Fruit fly (Drosophila melanogaster) whole organism, embryonic: ENCODE results near the gene Mdh1.

Source experiments
- Asciz ChIP-seq: fragments of 200-800 bp; sonication (Bioruptor generic); optimal IDR thresholded peaks from 2 replicates; lab custom pipeline; 2017; ENCODE audit warnings: missing biosample characterization, mild to moderate bottlenecking, missing genetic modification characterization, missing genetic modification reagents
- Bdp1 ChIP-seq: fragments of 200-800 bp; sonication (Bioruptor generic); optimal IDR thresholded peaks from 3 replicates; lab custom pipeline; 2016; ENCODE audit warnings: missing biosample characterization, missing genetic modification characterization
- CG10565 ChIP-seq: fragments of 200-800 bp; sonication (Bioruptor generic); optimal IDR thresholded peaks from 3 replicates; lab custom pipeline; 2016; ENCODE audit warnings: missing biosample characterization, mild to moderate bottlenecking, missing genetic modification characterization
- CG11456 ChIP-seq: fragments of 200-800 bp; sonication (Bioruptor generic); IDR thresholded peaks from 3 replicates; pipeline ENCODE4 v1.3.6; 2022; ENCODE audit warnings: missing biosample characterization, missing genetic modification characterization
- CG11723 ChIP-seq: fragments of 200-800 bp; sonication (Bioruptor generic); optimal IDR thresholded peaks from 2 replicates; lab custom pipeline; 2017; ENCODE audit warnings: missing biosample characterization, mild to moderate bottlenecking, missing genetic modification characterization
- CG13624 ChIP-seq: fragments of 200-800 bp; sonication (Bioruptor generic); optimal IDR thresholded peaks from 2 replicates; lab custom pipeline; 2016; ENCODE audit warnings: missing biosample characterization, missing genetic modification characterization
- CG14667 ChIP-seq: fragments of 200-800 bp; sonication (Bioruptor generic); IDR thresholded peaks from 2 replicates; pipeline ENCODE4 v1.3.6; 2022; ENCODE audit warnings: missing biosample characterization, missing genetic modification characterization
- CG14965 ChIP-seq: fragments of 200-800 bp; sonication (Bioruptor generic); optimal IDR thresholded peaks from 2 replicates; lab custom pipeline; 2016; ENCODE audit warnings: missing biosample characterization, missing genetic modification characterization, borderline replicate concordance
- CG15479 ChIP-seq: fragments of 200-800 bp; sonication (Bioruptor generic); optimal IDR thresholded peaks from 3 replicates; lab custom pipeline; 2019; ENCODE audit warnings: missing biosample characterization, mild to moderate bottlenecking, missing genetic modification characterization, moderate library complexity
- CG17612 ChIP-seq: fragments of 200-800 bp; sonication (Bioruptor generic); IDR thresholded peaks from 2 replicates; pipeline ENCODE4 v1.3.6; 2022; ENCODE audit warnings: missing biosample characterization, missing genetic modification characterization
- CG2129 ChIP-seq: fragments of 200-800 bp; sonication (Bioruptor generic); IDR thresholded peaks from 2 replicates; pipeline ENCODE4 v1.3.6; 2022; ENCODE audit warnings: missing biosample characterization, missing genetic modification characterization; ENCODE audit not compliant: partially characterized antibody
- CG2202 ChIP-seq: fragments of 200-800 bp; sonication (Bioruptor generic); optimal IDR thresholded peaks from 2 replicates; lab custom pipeline; 2018; ENCODE audit warnings: missing biosample characterization, mild to moderate bottlenecking, missing genetic modification characterization
- CG3995 ChIP-seq: fragments of 200-800 bp; sonication (Bioruptor generic); optimal IDR thresholded peaks from 3 replicates; lab custom pipeline; 2016; ENCODE audit warnings: missing biosample characterization, missing genetic modification characterization
- CG4360 ChIP-seq: fragments of 200-800 bp; sonication (Bioruptor generic); IDR thresholded peaks from 2 replicates; pipeline ENCODE4 v1.3.6; 2022; ENCODE audit warnings: missing biosample characterization, missing genetic modification characterization
- CG5953 ChIP-seq: fragments of 200-800 bp; sonication (Bioruptor generic); IDR thresholded peaks from 2 replicates; pipeline ENCODE4 v1.3.6; 2022; ENCODE audit warnings: missing biosample characterization, missing genetic modification characterization
- CG7786 ChIP-seq: fragments of 200-800 bp; sonication (Bioruptor generic); optimal IDR thresholded peaks from 2 replicates; lab custom pipeline; 2016; ENCODE audit warnings: missing biosample characterization, missing genetic modification characterization
- CG8089 ChIP-seq: fragments of 200-800 bp; sonication (Bioruptor generic); optimal IDR thresholded peaks from 3 replicates; lab custom pipeline; 2016; ENCODE audit warnings: missing biosample characterization, missing genetic modification characterization
- CG8359 ChIP-seq: fragments of 200-800 bp; sonication (Bioruptor generic); optimal IDR thresholded peaks from 2 replicates; lab custom pipeline; 2017; ENCODE audit warnings: missing biosample characterization, mild to moderate bottlenecking, missing genetic modification characterization, borderline replicate concordance
- CG8478 ChIP-seq: fragments of >200 bp; optimal IDR thresholded peaks from 2 replicates; lab custom pipeline; 2018
- CTCF ChIP-seq: fragments of 200-800 bp; sonication (Bioruptor generic); optimal IDR thresholded peaks from 2 replicates; lab custom pipeline; 2017; ENCODE audit warnings: missing biosample characterization, mild to moderate bottlenecking, missing genetic modification characterization, moderate library complexity
- Dll ChIP-seq: fragments of 200-800 bp; sonication (Bioruptor generic); IDR thresholded peaks from 4 replicates; pipeline ENCODE4 v1.3.6; 2022; ENCODE audit warnings: missing biosample characterization, missing genetic modification characterization; ENCODE audit not compliant: partially characterized antibody
- Dref ChIP-seq: fragments of 200-800 bp; sonication (Bioruptor generic); IDR thresholded peaks from 2 replicates; pipeline ENCODE4 v1.3.6; 2022; ENCODE audit warnings: missing biosample characterization, missing genetic modification characterization
- Eip74EF ChIP-seq, 2 experiments: fragments of 200-800 bp in 1 of 2; fragments of >200 bp in 1 of 2; sonication (Bioruptor generic) in 1 of 2; optimal IDR thresholded peaks; 2 replicates each; lab custom pipeline; 2017 to 2019; ENCODE audit warnings: missing biosample characterization in 2 of 2, missing genetic modification characterization in 2 of 2, mild to moderate bottlenecking in 1 of 2, moderate library complexity in 1 of 2
- GATAe ChIP-seq: fragments of 200-800 bp; sonication (Bioruptor generic); conservative IDR thresholded peaks from 2 replicates; pipeline ENCODE4 v1.3.6; 2022; ENCODE audit warnings: missing biosample characterization, missing genetic modification characterization
- Hmx ChIP-seq: fragments of 200-800 bp; sonication (Bioruptor generic); optimal IDR thresholded peaks from 2 replicates; lab custom pipeline; 2016; ENCODE audit warnings: missing biosample characterization, missing genetic modification characterization
- Hr3 ChIP-seq: fragments of 200-800 bp; sonication (Bioruptor generic); optimal IDR thresholded peaks from 3 replicates; lab custom pipeline; 2016; ENCODE audit warnings: missing biosample characterization, missing genetic modification characterization
- Max ChIP-seq: fragments of 200-800 bp; sonication (Bioruptor generic); optimal IDR thresholded peaks from 2 replicates; lab custom pipeline; 2016; ENCODE audit warnings: missing biosample characterization, mild to moderate bottlenecking, missing genetic modification characterization
- Nf-YB ChIP-seq: fragments of 200-800 bp; sonication (Bioruptor generic); optimal IDR thresholded peaks from 3 replicates; lab custom pipeline; 2019; ENCODE audit warnings: missing biosample characterization, mild to moderate bottlenecking, missing genetic modification characterization, moderate library complexity
- Scr ChIP-seq: fragments of 200-800 bp; sonication (Bioruptor generic); IDR thresholded peaks from 2 replicates; pipeline ENCODE4 v1.3.6; 2022; ENCODE audit warnings: missing biosample characterization, missing genetic modification characterization; ENCODE audit not compliant: partially characterized antibody
- Sox102F ChIP-seq: fragments of 200-800 bp; sonication (Bioruptor generic); optimal IDR thresholded peaks from 2 replicates; lab custom pipeline; 2018; ENCODE audit warnings: missing biosample characterization, mild to moderate bottlenecking, missing genetic modification characterization, moderate library complexity
- Xbp1 ChIP-seq: fragments of 200-800 bp; sonication (Bioruptor generic); optimal IDR thresholded peaks from 3 replicates; lab custom pipeline; 2016; ENCODE audit warnings: missing biosample characterization, mild to moderate bottlenecking, missing genetic modification characterization
- dan ChIP-seq: fragments of 200-800 bp; sonication (Bioruptor generic); IDR thresholded peaks from 2 replicates; pipeline ENCODE4 v1.3.6; 2022; ENCODE audit warnings: missing biosample characterization, missing genetic modification characterization
- eyg ChIP-seq: fragments of 200-800 bp; sonication (Bioruptor generic); optimal IDR thresholded peaks from 3 replicates; lab custom pipeline; 2016; ENCODE audit warnings: missing biosample characterization, missing genetic modification characterization
- fd102C ChIP-seq: fragments of 200-800 bp; sonication (Bioruptor generic); optimal IDR thresholded peaks from 2 replicates; lab custom pipeline; 2018; ENCODE audit warnings: missing biosample characterization, mild to moderate bottlenecking, missing genetic modification characterization, moderate library complexity
- fru ChIP-seq: fragments of >200 bp; optimal IDR thresholded peaks from 2 replicates; lab custom pipeline; 2017
- gcm2 ChIP-seq: fragments of 200-800 bp; sonication (Bioruptor generic); optimal IDR thresholded peaks from 2 replicates; lab custom pipeline; 2016; ENCODE audit warnings: missing biosample characterization, missing genetic modification characterization
- gsb ChIP-seq: fragments of 200-800 bp; sonication (Bioruptor generic); IDR thresholded peaks from 2 replicates; pipeline ENCODE4 v1.3.6; 2022; ENCODE audit warnings: missing biosample characterization, missing genetic modification characterization
- her ChIP-seq: fragments of 200-800 bp; sonication (Bioruptor generic); optimal IDR thresholded peaks from 2 replicates; lab custom pipeline; 2016; ENCODE audit warnings: missing biosample characterization, missing genetic modification characterization
- prd ChIP-seq, 3 experiments: fragments of >200 bp in 2 of 3; fragments of 200-800 bp in 1 of 3; sonication (Bioruptor generic) in 1 of 3; optimal IDR thresholded peaks in 2 of 3; IDR thresholded peaks in 1 of 3; 2 replicates in 2 of 3; 3 replicates in 1 of 3; pipeline versions ENCODE4 v1.3.6 to Lab custom; 2017 to 2022; ENCODE audit warnings: missing biosample characterization in 1 of 3, missing genetic modification characterization in 1 of 3
- schlank ChIP-seq: fragments of 200-800 bp; sonication (Bioruptor generic); optimal IDR thresholded peaks from 2 replicates; lab custom pipeline; 2018; ENCODE audit warnings: missing biosample characterization, mild to moderate bottlenecking, missing genetic modification characterization
- sd ChIP-seq: fragments of 200-800 bp; sonication (Bioruptor generic); optimal IDR thresholded peaks from 3 replicates; lab custom pipeline; 2018; ENCODE audit warnings: missing biosample characterization, mild to moderate bottlenecking, missing genetic modification characterization, moderate library complexity
- tna ChIP-seq: fragments of 200-800 bp; sonication (Bioruptor generic); IDR thresholded peaks from 2 replicates; pipeline ENCODE4 v1.3.6; 2022; ENCODE audit warnings: missing biosample characterization, missing genetic modification characterization; ENCODE audit not compliant: partially characterized antibody
- trem ChIP-seq: fragments of 200-800 bp; optimal IDR thresholded peaks from 3 replicates; lab custom pipeline; 2019; ENCODE audit warnings: missing biosample characterization, mild to moderate bottlenecking, missing genetic modification characterization, moderate library complexity
- trh ChIP-seq: fragments of 200-800 bp; sonication (Bioruptor generic); optimal IDR thresholded peaks from 2 replicates; lab custom pipeline; 2016; ENCODE audit warnings: missing biosample characterization, missing genetic modification characterization
- twi ChIP-seq: fragments of 200-800 bp; optimal IDR thresholded peaks from 2 replicates; lab custom pipeline; 2019; ENCODE audit warnings: missing biosample characterization, mild to moderate bottlenecking, missing genetic modification characterization, moderate library complexity
- vnd ChIP-seq: fragments of 200-800 bp; sonication (Bioruptor generic); IDR thresholded peaks from 3 replicates; pipeline ENCODE4 v1.3.6; 2022; ENCODE audit warnings: missing biosample characterization, missing genetic modification characterization; ENCODE audit not compliant: partially characterized antibody
- wor ChIP-seq: fragments of 200-800 bp; sonication (Bioruptor generic); IDR thresholded peaks from 2 replicates; pipeline ENCODE4 v1.3.6; 2022; ENCODE audit warnings: missing biosample characterization, missing genetic modification characterization
- z ChIP-seq: fragments of 200-800 bp; sonication (Bioruptor generic); IDR thresholded peaks from 3 replicates; pipeline ENCODE4 v1.3.6; 2022; ENCODE audit warnings: missing biosample characterization, missing genetic modification characterization
- zf30C ChIP-seq: fragments of 200-800 bp; sonication (Bioruptor generic); optimal IDR thresholded peaks from 3 replicates; lab custom pipeline; 2018; ENCODE audit warnings: missing biosample characterization, mild to moderate bottlenecking, missing genetic modification characterization
- zfh2 ChIP-seq: fragments of 200-800 bp; sonication (Bioruptor generic); optimal IDR thresholded peaks from 2 replicates; lab custom pipeline; 2016; ENCODE audit warnings: missing biosample characterization, missing genetic modification characterization

Gene Mdh1

dm6 chr2L:10375464-10376236, 20.5 kb downstream of the Mdh1 start, which contains the start of the genes CG33303 and dpr19 (continued):
- TF ChIP-seq CG4360 (GFP tag; lab: Robert Waterston, UW): 0 out of 2 replicates have a peak, but pooled peaks have one; percentile 7
- TF ChIP-seq eyg (GFP tag; lab: Kevin White, UChicago): no peak
- TF ChIP-seq Asciz (GFP tag; lab: Kevin White, UChicago): peak; percentile 9
- TF ChIP-seq CG8359: peak; percentile 9
- no peak for TF ChIP-seq sd (tag; lab: Kevin White, UChicago)
- TF ChIP-seq CTCF (GFP tag; lab: Kevin White, UChicago): peak; percentile 15
- TF ChIP-seq fru (lab: Kevin White, UChicago): no peak
- no peak for TF ChIP-seq Dref
- peak; percentile 63 for TF ChIP-seq CG2202 (tag; lab: Kevin White, UChicago)
- no peak for TF ChIP-seq her (GFP tag; lab: Kevin White, UChicago)
- no peak for TF ChIP-seq CG13624 (GFP tag; lab: Kevin White, UChicago)
- TF ChIP-seq Xbp1: peak; percentile 76
- no peak for TF ChIP-seq Bdp1
- peak; percentile 2 for TF ChIP-seq schlank (tag; lab: Kevin White, UChicago)
- TF ChIP-seq GATAe (GFP tag; lab: Robert Waterston, UW): no peak
- TF ChIP-seq dan (GFP tag; lab: Robert Waterston, UW): no peak
- TF ChIP-seq prd (optimal IDR thresholded peaks at IDR 0.05; lab: Kevin White, UChicago): no peak
- TF ChIP-seq prd (GFP tag; IDR thresholded peaks at IDR 0.05; lab: Robert Waterston, UW): peak; percentile 27; the same call in 1 of the 3 replicates
- TF ChIP-seq tna (GFP tag; lab: Robert Waterston, UW): no peak
- TF ChIP-seq zf30C (GFP tag; lab: Kevin White, UChicago): no peak
- no peak for TF ChIP-seq z
- peak; percentile 65 for TF ChIP-seq Hr3 (GFP tag; lab: Kevin White, UChicago)
- no peak for TF ChIP-seq wor (GFP tag; lab: Robert Waterston, UW)
- 0 out of 3 replicates have a peak, but pooled peaks have one; percentile 13 for TF ChIP-seq CG11456 (GFP tag; lab: Robert Waterston, UW)
- TF ChIP-seq vnd (GFP tag; lab: Robert Waterston, UW): no peak
- no peak for TF ChIP-seq CG15479 (GFP tag; lab: Kevin White, UChicago)
- peak; percentile 49 for TF ChIP-seq Nf-YB
- TF ChIP-seq zfh2: no peak
- TF ChIP-seq trem (tag; lab: Kevin White, UChicago): peak; percentile 89
- TF ChIP-seq fd102C (GFP tag; lab: Kevin White, UChicago): no peak
- no peak for TF ChIP-seq Sox102F (GFP tag; lab: Kevin White, UChicago)
- no peak for TF ChIP-seq CG8089 (GFP tag; lab: Kevin White, UChicago)
- no peak for TF ChIP-seq CG2129
- peak; percentile 16 for TF ChIP-seq Max (GFP tag; lab: Kevin White, UChicago)
- TF ChIP-seq Scr (GFP tag; lab: Robert Waterston, UW): no peak
- TF ChIP-seq CG7786: no peak
- TF ChIP-seq CG5953 (GFP tag; lab: Robert Waterston, UW): no peak
- peak in 1 of 2 experiments; percentile 79 for TF ChIP-seq Eip74EF (GFP tag; optimal IDR thresholded peaks at IDR 0.05; lab: Kevin White, UChicago)
- TF ChIP-seq gsb (GFP tag; lab: Robert Waterston, UW): no peak
- no peak for TF ChIP-seq CG14965 (GFP tag; lab: Kevin White, UChicago)
- TF ChIP-seq gcm2 (GFP tag; lab: Kevin White, UChicago): no peak
- TF ChIP-seq Hmx: no peak
- no peak for TF ChIP-seq CG17612
- no peak for TF ChIP-seq CG10565
- peak; percentile 9 for TF ChIP-seq CG11723 (GFP tag; lab: Kevin White, UChicago)
- no peak; the same call in 1 of the 2 replicates for TF ChIP-seq CG14667 (GFP tag; lab: Robert Waterston, UW)
- TF ChIP-seq CG3995 (GFP tag; lab: Kevin White, UChicago): peak; percentile 48
- no peak for TF ChIP-seq CG8478 (lab: Kevin White, UChicago)
- peak; percentile 19 for TF ChIP-seq trh (GFP tag; lab: Kevin White, UChicago)
- peak; percentile 38; the same call in 1 of the 4 replicates for TF ChIP-seq Dll (GFP tag; lab: Robert Waterston, UW)
- peak; percentile 71 for TF ChIP-seq twi (tag; lab: Kevin White, UChicago)
